Fruit fly (Drosophila melanogaster) whole organism, embryonic: Measurements from ENCODE around the gene cnc.

Experiments used
- Asciz ChIP-seq: fragments of 200-800 bp; sonication (Bioruptor generic); optimal IDR thresholded peaks from 2 replicates; lab custom pipeline; 2017; ENCODE audit warnings: missing biosample characterization, mild to moderate bottlenecking, missing genetic modification characterization, missing genetic modification reagents
- Bdp1 ChIP-seq: fragments of 200-800 bp; sonication (Bioruptor generic); optimal IDR thresholded peaks from 3 replicates; lab custom pipeline; 2016; ENCODE audit warnings: missing biosample characterization, missing genetic modification characterization
- CG10209 ChIP-seq: fragments of 200-800 bp; sonication (Bioruptor generic); optimal IDR thresholded peaks from 3 replicates; lab custom pipeline; 2017; ENCODE audit warnings: missing biosample characterization, mild to moderate bottlenecking, missing genetic modification characterization, missing genetic modification reagents
- CG10274 ChIP-seq: fragments of 200-800 bp; sonication (Bioruptor generic); optimal IDR thresholded peaks from 3 replicates; lab custom pipeline; 2017; ENCODE audit warnings: missing biosample characterization, mild to moderate bottlenecking, missing genetic modification characterization
- CG11696 ChIP-seq: fragments of 200-800 bp; sonication (Bioruptor generic); IDR thresholded peaks from 2 replicates; pipeline ENCODE4 v1.3.6; 2022; ENCODE audit warnings: missing biosample characterization, missing genetic modification characterization
- CG12071 ChIP-seq: fragments of 200-800 bp; sonication (Bioruptor generic); optimal IDR thresholded peaks from 3 replicates; lab custom pipeline; 2018; ENCODE audit warnings: missing biosample characterization, mild to moderate bottlenecking, missing genetic modification characterization
- CG13123 ChIP-seq: fragments of 200-800 bp; sonication (Bioruptor generic); optimal IDR thresholded peaks from 2 replicates; lab custom pipeline; 2016; ENCODE audit warnings: missing biosample characterization, missing genetic modification characterization
- CG1529 ChIP-seq: fragments of 200-800 bp; sonication (Bioruptor generic); optimal IDR thresholded peaks from 3 replicates; lab custom pipeline; 2018; ENCODE audit warnings: missing biosample characterization, missing genetic modification characterization
- CG17912 ChIP-seq: fragments of 200-800 bp; sonication (Bioruptor generic); optimal IDR thresholded peaks from 2 replicates; lab custom pipeline; 2018; ENCODE audit warnings: missing biosample characterization, mild to moderate bottlenecking, missing genetic modification characterization
- CG2129 ChIP-seq: fragments of 200-800 bp; sonication (Bioruptor generic); IDR thresholded peaks from 2 replicates; pipeline ENCODE4 v1.3.6; 2022; ENCODE audit warnings: missing biosample characterization, missing genetic modification characterization; ENCODE audit not compliant: partially characterized antibody
- CG32532 ChIP-seq: fragments of 200-800 bp; sonication (Bioruptor generic); IDR thresholded peaks from 2 replicates; pipeline ENCODE4 v1.3.6; 2022; ENCODE audit warnings: missing biosample characterization, missing genetic modification characterization
- CG32772 ChIP-seq: fragments of 200-800 bp; sonication (Bioruptor generic); IDR thresholded peaks from 2 replicates; pipeline ENCODE4 v1.3.6; 2022; ENCODE audit warnings: missing biosample characterization, missing genetic modification characterization
- CG33557 ChIP-seq: fragments of 200-800 bp; sonication (Bioruptor generic); optimal IDR thresholded peaks from 2 replicates; lab custom pipeline; 2019; ENCODE audit warnings: missing biosample characterization, mild to moderate bottlenecking, missing genetic modification characterization, moderate library complexity
- CG3726 ChIP-seq: fragments of 200-800 bp; sonication (Bioruptor generic); IDR thresholded peaks from 3 replicates; pipeline ENCODE4, ENCODE4 v1.3.6; 2022; ENCODE audit warnings: missing biosample characterization, missing genetic modification characterization
- CG3838 ChIP-seq: fragments of 200-800 bp; sonication (Bioruptor generic); optimal IDR thresholded peaks from 3 replicates; lab custom pipeline; 2016; ENCODE audit warnings: missing biosample characterization, missing genetic modification characterization
- CG5245 ChIP-seq: fragments of 200-800 bp; sonication (Bioruptor generic); optimal IDR thresholded peaks from 3 replicates; lab custom pipeline; 2016; ENCODE audit warnings: missing biosample characterization, missing genetic modification characterization
- CG6683 ChIP-seq: fragments of 200-800 bp; sonication (Bioruptor generic); optimal IDR thresholded peaks from 2 replicates; lab custom pipeline; 2017; ENCODE audit warnings: missing biosample characterization, mild to moderate bottlenecking, missing genetic modification characterization, missing genetic modification reagents
- CG7372 ChIP-seq: fragments of 200-800 bp; sonication (Bioruptor generic); IDR thresholded peaks from 2 replicates; pipeline ENCODE4 v1.3.6; 2022; ENCODE audit warnings: missing biosample characterization, missing genetic modification characterization
- CG8089 ChIP-seq: fragments of 200-800 bp; sonication (Bioruptor generic); optimal IDR thresholded peaks from 3 replicates; lab custom pipeline; 2016; ENCODE audit warnings: missing biosample characterization, missing genetic modification characterization
- CG8765 ChIP-seq: fragments of 200-800 bp; sonication (Bioruptor generic); IDR thresholded peaks from 2 replicates; pipeline ENCODE4 v1.3.6; 2022; ENCODE audit warnings: missing biosample characterization, missing genetic modification characterization
- E2f1 ChIP-seq: fragments of 200-800 bp; sonication (Bioruptor generic); IDR thresholded peaks from 2 replicates; pipeline ENCODE4 v1.3.6; 2022; ENCODE audit warnings: missing biosample characterization, missing genetic modification characterization
- Fer3 ChIP-seq: fragments of 200-800 bp; sonication (Bioruptor generic); optimal IDR thresholded peaks from 2 replicates; lab custom pipeline; 2018; ENCODE audit warnings: missing biosample characterization, mild to moderate bottlenecking, missing genetic modification characterization, moderate library complexity
- Hmx ChIP-seq: fragments of 200-800 bp; sonication (Bioruptor generic); optimal IDR thresholded peaks from 2 replicates; lab custom pipeline; 2016; ENCODE audit warnings: missing biosample characterization, missing genetic modification characterization
- Hr3 ChIP-seq: fragments of 200-800 bp; sonication (Bioruptor generic); optimal IDR thresholded peaks from 3 replicates; lab custom pipeline; 2016; ENCODE audit warnings: missing biosample characterization, missing genetic modification characterization
- Med ChIP-seq: fragments of 200-800 bp; sonication (Bioruptor generic); peaks from one replicate; lab custom pipeline; 2016; ENCODE audit warnings: missing biosample characterization, missing genetic modification characterization, mild to moderate bottlenecking, inconsistent platforms, moderate library complexity
- NC2β ChIP-seq: fragments of 200-800 bp; sonication (Bioruptor generic); optimal IDR thresholded peaks from 2 replicates; lab custom pipeline; 2016; ENCODE audit warnings: missing biosample characterization, missing genetic modification characterization
- NK7.1 ChIP-seq: fragments of 200-800 bp; sonication (Bioruptor generic); optimal IDR thresholded peaks from 3 replicates; lab custom pipeline; 2016; ENCODE audit warnings: missing biosample characterization, missing genetic modification characterization
- Sry-δ ChIP-seq: fragments of 200-800 bp; sonication (Bioruptor generic); optimal IDR thresholded peaks from 2 replicates; lab custom pipeline; 2016; ENCODE audit warnings: missing biosample characterization, missing genetic modification characterization
- Xrp1 ChIP-seq: fragments of 200-800 bp; sonication (Bioruptor generic); IDR thresholded peaks from 2 replicates; pipeline ENCODE4 v1.3.6; 2022; ENCODE audit warnings: missing biosample characterization, missing genetic modification characterization
- YL-1 ChIP-seq: fragments of 200-800 bp; sonication (Bioruptor generic); optimal IDR thresholded peaks from 3 replicates; lab custom pipeline; 2017; ENCODE audit warnings: missing biosample characterization, mild to moderate bottlenecking, missing genetic modification characterization
- ac ChIP-seq: fragments of 200-800 bp; sonication (Bioruptor generic); optimal IDR thresholded peaks from 3 replicates; lab custom pipeline; 2017; ENCODE audit warnings: missing biosample characterization, mild to moderate bottlenecking, missing genetic modification characterization
- al ChIP-seq: fragments of 200-800 bp; sonication (Bioruptor generic); IDR thresholded peaks from 2 replicates; pipeline ENCODE4 v1.3.6; 2022; ENCODE audit warnings: missing biosample characterization, missing genetic modification characterization
- ash1 ChIP-seq: fragments of 200-800 bp; sonication (Bioruptor generic); optimal IDR thresholded peaks from 2 replicates; lab custom pipeline; 2018; ENCODE audit warnings: missing biosample characterization, mild to moderate bottlenecking, missing genetic modification characterization
- bigmax ChIP-seq: fragments of 200-800 bp; sonication (Bioruptor generic); optimal IDR thresholded peaks from 2 replicates; lab custom pipeline; 2018; ENCODE audit warnings: missing biosample characterization, mild to moderate bottlenecking, missing genetic modification characterization
- eyg ChIP-seq: fragments of 200-800 bp; sonication (Bioruptor generic); optimal IDR thresholded peaks from 3 replicates; lab custom pipeline; 2016; ENCODE audit warnings: missing biosample characterization, missing genetic modification characterization
- fu2 ChIP-seq: fragments of 200-800 bp; sonication (Bioruptor generic); optimal IDR thresholded peaks from 2 replicates; lab custom pipeline; 2016; ENCODE audit warnings: missing biosample characterization, missing genetic modification characterization
- grau ChIP-seq: fragments of 200-800 bp; optimal IDR thresholded peaks from 3 replicates; lab custom pipeline; 2019; ENCODE audit warnings: missing biosample characterization, mild to moderate bottlenecking, missing genetic modification characterization, moderate library complexity
- ham ChIP-seq: fragments of 200-800 bp; sonication (Bioruptor generic); IDR thresholded peaks from 2 replicates; pipeline ENCODE4 v1.3.6; 2022; ENCODE audit warnings: missing biosample characterization, missing genetic modification characterization
- lbe ChIP-seq: fragments of 200-800 bp; sonication (Bioruptor generic); optimal IDR thresholded peaks from 2 replicates; lab custom pipeline; 2016; ENCODE audit warnings: missing biosample characterization, mild to moderate bottlenecking, missing genetic modification characterization
- maf-S ChIP-seq: fragments of 200-800 bp; sonication (Bioruptor generic); optimal IDR thresholded peaks from 2 replicates; lab custom pipeline; 2016; ENCODE audit warnings: missing biosample characterization, missing genetic modification characterization
- nmo ChIP-seq: fragments of 200-800 bp; sonication (Bioruptor generic); optimal IDR thresholded peaks from 2 replicates; lab custom pipeline; 2018; ENCODE audit warnings: missing biosample characterization, mild to moderate bottlenecking, missing genetic modification characterization, moderate library complexity
- nom ChIP-seq: fragments of 200-800 bp; sonication (Bioruptor generic); optimal IDR thresholded peaks from 2 replicates; lab custom pipeline; 2017; ENCODE audit warnings: missing biosample characterization, missing genetic modification characterization, mild to moderate bottlenecking, moderate library complexity, missing genetic modification reagents
- repo ChIP-seq: fragments of 200-800 bp; sonication (Bioruptor generic); optimal IDR thresholded peaks from 2 replicates; lab custom pipeline; 2016; ENCODE audit warnings: missing biosample characterization, missing genetic modification characterization
- rib ChIP-seq: fragments of 200-800 bp; sonication (Bioruptor generic); IDR thresholded peaks from 2 replicates; pipeline ENCODE4 v1.3.6; 2022; ENCODE audit warnings: missing biosample characterization, missing genetic modification characterization
- sens-2 ChIP-seq: fragments of 200-800 bp; sonication (Bioruptor generic); IDR thresholded peaks from 2 replicates; pipeline ENCODE4 v1.3.6; 2022; ENCODE audit warnings: missing biosample characterization, missing genetic modification characterization
- shn ChIP-seq: fragments of 200-800 bp; sonication (Bioruptor generic); optimal IDR thresholded peaks from 3 replicates; lab custom pipeline; 2016; ENCODE audit warnings: missing biosample characterization, missing genetic modification characterization
- slp2 ChIP-seq: fragments of 200-800 bp; sonication (Bioruptor generic); optimal IDR thresholded peaks from 2 replicates; lab custom pipeline; 2016; ENCODE audit warnings: missing biosample characterization, missing genetic modification characterization
- sna ChIP-seq: fragments of 200-800 bp; sonication (Bioruptor generic); IDR thresholded peaks from 2 replicates; pipeline ENCODE4 v1.3.6; 2022; ENCODE audit warnings: missing biosample characterization, missing genetic modification characterization; ENCODE audit not compliant: partially characterized antibody
- unc-4 ChIP-seq: fragments of 200-800 bp; sonication (Bioruptor generic); IDR thresholded peaks from 2 replicates; pipeline ENCODE4 v1.3.6; 2022; ENCODE audit warnings: missing biosample characterization, missing genetic modification characterization; ENCODE audit not compliant: partially characterized antibody
- wek ChIP-seq: fragments of 200-800 bp; sonication (Bioruptor generic); optimal IDR thresholded peaks from 3 replicates; lab custom pipeline; 2018; ENCODE audit warnings: missing biosample characterization, mild to moderate bottlenecking, missing genetic modification characterization, moderate library complexity
- zfh1 ChIP-seq: fragments of 200-800 bp; sonication (Bioruptor generic); IDR thresholded peaks from 3 replicates; pipeline ENCODE4 v1.3.6; 2022; ENCODE audit warnings: missing biosample characterization, missing genetic modification characterization
- zfh2 ChIP-seq: fragments of 200-800 bp; sonication (Bioruptor generic); optimal IDR thresholded peaks from 2 replicates; lab custom pipeline; 2016; ENCODE audit warnings: missing biosample characterization, missing genetic modification characterization

The cnc gene

dm6 chr3R:23175376-23175775 is 51.1 kb downstream of the cnc start (continued):
- TF ChIP-seq CG33557 (GFP tag; lab: Kevin White, UChicago) (peak; percentile 76), CG13123 (GFP tag; lab: Kevin White, UChicago) (peak; percentile 70), al (peak; percentile 64), slp2 (GFP tag; lab: Kevin White, UChicago) (peak; percentile 85), E2f1 (GFP tag; lab: Robert Waterston, UW) (peak; percentile 85), Med (GFP tag; lab: Kevin White, UChicago) (peak; percentile 97), CG1529 (GFP tag; lab: Kevin White, UChicago) (peak; percentile 85), NK7.1 (GFP tag; lab: Kevin White, UChicago) (peak; percentile 72), maf-S (GFP tag; lab: Kevin White, UChicago) (peak; percentile 78), ham (GFP tag; lab: Robert Waterston, UW) (no peak), YL-1 (GFP tag; lab: Kevin White, UChicago) (no peak), eyg (GFP tag; lab: Kevin White, UChicago) (peak; percentile 69), nmo (GFP tag; lab: Kevin White, UChicago) (peak; percentile 93), ash1 (GFP tag; lab: Kevin White, UChicago) (no peak), fu2 (GFP tag; lab: Kevin White, UChicago) (peak; percentile 78), sna (GFP tag; lab: Robert Waterston, UW) (no peak), ac (GFP tag; lab: Kevin White, UChicago) (peak; percentile 71), nom (GFP tag; lab: Kevin White, UChicago) (peak; percentile 56), repo (GFP tag; lab: Kevin White, UChicago) (peak; percentile 88), unc-4 (GFP tag; lab: Robert Waterston, UW) (no peak), CG32532 (GFP tag; lab: Robert Waterston, UW) (peak; percentile 85), CG17912 (no peak), CG6683 (peak; percentile 62), shn (GFP tag; lab: Kevin White, UChicago) (peak; percentile 64), zfh1 (peak; percentile 95), CG32772 (peak; percentile 86), CG10209 (GFP tag; lab: Kevin White, UChicago) (peak; percentile 89), zfh2 (GFP tag; lab: Kevin White, UChicago) (peak; percentile 55), Hr3 (GFP tag; lab: Kevin White, UChicago) (peak; percentile 93), CG11696 (GFP tag; lab: Robert Waterston, UW) (peak; percentile 79), CG2129 (GFP tag; lab: Robert Waterston, UW) (no peak), CG8089 (peak; percentile 87), Hmx (GFP tag; lab: Kevin White, UChicago) (peak; percentile 71), grau (peak; percentile 90), lbe (peak; percentile 93), Asciz (GFP tag; lab: Kevin White, UChicago) (peak; percentile 90), CG12071 (peak; percentile 73), CG7372 (peak; percentile 76), Sry-δ (GFP tag; lab: Kevin White, UChicago) (peak; percentile 59), Bdp1 (GFP tag; lab: Kevin White, UChicago) (peak; percentile 71), NC2β (GFP tag; lab: Kevin White, UChicago) (peak; percentile 89), CG10274 (GFP tag; lab: Kevin White, UChicago) (peak; percentile 57), CG3838 (GFP tag; lab: Kevin White, UChicago) (peak; percentile 41), CG8765 (GFP tag; lab: Robert Waterston, UW) (peak; percentile 51; the same call in 1 of the 2 replicates), sens-2 (GFP tag; lab: Robert Waterston, UW) (peak; percentile 79), Xrp1 (GFP tag; lab: Robert Waterston, UW) (peak; percentile 94), bigmax (GFP tag; lab: Kevin White, UChicago) (no peak), Fer3 (tag; lab: Kevin White, UChicago) (peak; percentile 88), wek (peak; percentile 80), CG3726 (GFP tag; lab: Robert Waterston, UW) (peak; percentile 79; the same call in 2 of the 3 replicates), CG5245 (peak; percentile 90), rib (GFP tag; lab: Robert Waterston, UW) (peak; percentile 66; the same call in 1 of the 2 replicates)
